Worm (Caenorhabditis elegans): ENCODE measurements around the gene T13H10.2.

T13H10.2 gene

DNA sequence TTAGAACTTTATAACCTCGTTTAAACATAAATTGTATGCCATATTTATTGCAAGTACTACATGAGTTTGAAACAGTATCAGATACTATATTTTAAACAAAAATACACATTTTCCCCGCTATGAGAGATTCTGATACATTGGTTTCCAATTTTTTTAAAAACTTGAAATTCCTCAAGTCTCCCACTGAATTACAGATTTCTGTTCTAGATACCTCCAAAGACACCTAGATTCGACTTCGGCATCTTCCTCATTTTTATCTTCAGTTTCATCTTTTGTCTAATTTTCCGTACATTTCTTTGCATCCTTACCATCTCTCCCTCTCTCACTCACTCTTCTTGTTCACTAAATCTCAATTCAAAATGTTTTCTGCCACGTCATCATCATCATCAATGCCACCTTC is at the start of gene T13H10.2:
TSS of gene T13H10.2 (plus strand) at position 301 of the 400 bp plus-strand sequence.
- TF ChIP-seq flt-1 (GFP tag; IDR thresholded peaks at IDR 0.05) (no peak), ref-1 (GFP tag; conservative IDR thresholded peaks at IDR 0.05) (no peak), klf-2 (GFP tag; conservative IDR thresholded peaks at IDR 0.05) (no peak), ztf-29 (GFP tag; IDR thresholded peaks at IDR 0.05) (no peak), T22C8.4 (GFP tag; IDR thresholded peaks at IDR 0.05) (no peak), cog-1 (tag; optimal IDR thresholded peaks at IDR 0.05) (no peak), ztf-23 (GFP tag; IDR thresholded peaks at IDR 0.05) (no peak), tab-1 (GFP tag; IDR thresholded peaks at IDR 0.05) (no peak), med-1 (GFP tag; optimal IDR thresholded peaks at IDR 0.05; ENCODE audit: insufficient read depth) (no peak)

DNA sequence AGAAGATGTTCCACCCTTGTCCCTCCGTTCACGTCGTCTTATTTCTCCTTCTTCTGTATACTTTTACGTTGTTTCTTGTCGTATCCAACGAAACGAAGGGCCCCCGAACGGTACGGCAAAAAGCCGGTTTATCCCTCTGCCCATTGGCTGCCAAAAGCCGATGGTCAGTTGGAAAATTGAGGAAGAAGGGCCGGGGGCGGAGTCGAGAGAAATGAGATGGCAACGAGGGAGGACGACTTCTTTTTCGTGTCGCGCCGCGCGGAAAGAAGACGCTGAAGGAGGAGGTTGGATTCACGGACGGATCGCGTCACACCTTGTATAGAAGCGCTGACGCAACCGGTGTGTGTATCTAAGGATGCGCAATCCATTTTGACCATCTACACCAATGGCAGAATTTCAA is 48.9 kb upstream of the T13H10.2 start:
- TF ChIP-seq med-1 (GFP tag; optimal IDR thresholded peaks at IDR 0.05; ENCODE audit: insufficient read depth), result no peak
- no peak for TF ChIP-seq ref-1 (GFP tag; conservative IDR thresholded peaks at IDR 0.05)
- no peak for TF ChIP-seq ztf-29 (GFP tag; IDR thresholded peaks at IDR 0.05)
- TF ChIP-seq flt-1 (GFP tag; IDR thresholded peaks at IDR 0.05), result no peak
- TF ChIP-seq ztf-23 (GFP tag; IDR thresholded peaks at IDR 0.05), result no peak

DNA sequence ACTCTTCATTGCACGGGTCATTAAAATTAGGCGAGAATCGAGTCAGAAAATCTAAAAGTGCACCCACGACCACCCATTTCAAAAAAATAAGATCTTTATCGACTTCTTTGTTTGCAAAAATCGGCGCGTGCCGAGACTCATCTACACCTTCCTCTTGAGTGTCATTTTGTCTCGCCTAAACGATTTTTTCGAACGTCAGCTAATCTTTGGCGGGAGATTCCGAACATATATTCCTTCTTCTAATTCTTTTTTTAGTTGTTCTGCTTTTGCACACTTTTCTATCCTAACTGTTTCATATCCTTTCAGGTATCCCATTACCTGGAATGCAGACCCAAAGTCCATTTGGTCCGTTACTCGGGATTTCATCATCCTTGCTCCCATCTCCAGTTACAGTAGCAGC is 47.8 kb upstream of the T13H10.2 start, which contains the start of gene bed-3:
TSS of gene bed-3 (plus strand) at position 301 of the 400 bp plus-strand sequence.
- no peak for TF ChIP-seq flt-1 (GFP tag; IDR thresholded peaks at IDR 0.05)

ce11 chrIV:9918021-9918420 is 46.0 kb upstream of the T13H10.2 start:
- no peak for TF ChIP-seq med-1 (GFP tag; optimal IDR thresholded peaks at IDR 0.05; ENCODE audit: insufficient read depth)
- TF ChIP-seq tab-1 (GFP tag; IDR thresholded peaks at IDR 0.05), result no peak
- no peak for TF ChIP-seq flt-1 (GFP tag; IDR thresholded peaks at IDR 0.05)
- no peak for TF ChIP-seq ztf-29 (GFP tag; IDR thresholded peaks at IDR 0.05)
- TF ChIP-seq klf-2 (GFP tag; conservative IDR thresholded peaks at IDR 0.05), result no peak
- no peak for TF ChIP-seq T22C8.4 (GFP tag; IDR thresholded peaks at IDR 0.05)
- TF ChIP-seq cog-1 (tag; optimal IDR thresholded peaks at IDR 0.05), result no peak
- no peak for TF ChIP-seq ztf-23 (GFP tag; IDR thresholded peaks at IDR 0.05)
- TF ChIP-seq ref-1 (GFP tag; conservative IDR thresholded peaks at IDR 0.05), result no peak

- TF ChIP-seq ztf-29 (GFP tag; IDR thresholded peaks at IDR 0.05) (no peak), flt-1 (GFP tag; IDR thresholded peaks at IDR 0.05) (no peak), ref-1 (GFP tag; conservative IDR thresholded peaks at IDR 0.05) (no peak), cog-1 (tag; optimal IDR thresholded peaks at IDR 0.05) (no peak), med-1 (GFP tag; optimal IDR thresholded peaks at IDR 0.05; ENCODE audit: insufficient read depth) (no peak), klf-2 (GFP tag; conservative IDR thresholded peaks at IDR 0.05) (no peak), ztf-23 (GFP tag; IDR thresholded peaks at IDR 0.05) (no peak)
These were observed 43.6 kb upstream of the T13H10.2 start for ce11 chrIV:9920426-9920825.

DNA sequence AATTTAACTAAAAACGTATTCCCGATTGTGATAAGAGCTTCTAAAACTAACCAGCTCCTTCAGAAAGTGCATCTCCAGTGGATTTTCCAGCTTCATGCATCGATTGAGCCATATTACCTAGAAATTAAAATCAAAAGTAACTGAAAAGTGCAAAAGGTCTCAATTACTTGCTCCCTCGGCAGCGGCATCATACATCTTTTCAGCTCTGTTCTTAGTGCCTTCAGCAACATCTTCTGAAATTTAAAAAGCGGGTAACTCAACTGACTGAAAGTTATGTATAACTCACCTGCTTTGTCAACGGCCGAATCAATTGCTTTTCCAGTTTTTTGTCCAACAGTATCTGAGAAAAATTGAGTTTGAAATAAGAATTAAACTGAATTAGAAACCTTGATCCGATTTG is 39.6 kb upstream of the T13H10.2 start:
- TF ChIP-seq tab-1 (GFP tag; IDR thresholded peaks at IDR 0.05) (no peak), klf-2 (GFP tag; conservative IDR thresholded peaks at IDR 0.05) (no peak), T22C8.4 (GFP tag; IDR thresholded peaks at IDR 0.05) (no peak), cog-1 (tag; optimal IDR thresholded peaks at IDR 0.05) (no peak), ref-1 (GFP tag; conservative IDR thresholded peaks at IDR 0.05) (no peak), ztf-29 (GFP tag; IDR thresholded peaks at IDR 0.05) (no peak), flt-1 (GFP tag; IDR thresholded peaks at IDR 0.05) (no peak), med-1 (GFP tag; optimal IDR thresholded peaks at IDR 0.05; ENCODE audit: insufficient read depth) (no peak), ztf-23 (GFP tag; IDR thresholded peaks at IDR 0.05) (no peak)

ce11 chrIV:9928180-9928896 is 35.7 kb upstream of the T13H10.2 start, which contains the start of gene dur-1:
TSS of gene dur-1 (minus strand) at chrIV:9928230.
- no peak for TF ChIP-seq cog-1 (tag; optimal IDR thresholded peaks at IDR 0.05)
- TF ChIP-seq T22C8.4 (GFP tag; IDR thresholded peaks at IDR 0.05), result no peak
- no peak for TF ChIP-seq med-1 (GFP tag; optimal IDR thresholded peaks at IDR 0.05; ENCODE audit: insufficient read depth)
- no peak for TF ChIP-seq ztf-29 (GFP tag; IDR thresholded peaks at IDR 0.05)
- no peak for TF ChIP-seq tab-1 (GFP tag; IDR thresholded peaks at IDR 0.05)

DNA sequence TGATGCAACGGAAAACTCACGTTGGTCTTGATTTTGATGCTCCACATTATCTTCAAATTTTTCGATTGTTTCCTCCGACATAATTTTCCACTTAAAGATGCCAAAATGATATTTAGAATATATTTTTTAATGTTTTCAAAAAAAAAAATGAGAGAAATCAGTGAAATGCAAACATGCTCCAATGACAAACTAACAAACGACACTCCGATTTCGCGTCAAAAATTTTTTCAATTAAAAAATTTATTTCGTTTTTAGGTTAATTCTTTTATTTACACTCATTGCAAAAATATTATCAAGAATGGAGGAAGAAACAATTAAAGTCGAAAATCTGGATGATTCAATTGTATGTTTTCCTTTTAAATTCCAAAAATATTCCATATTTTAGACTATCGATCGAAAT is 32.0 kb upstream of the T13H10.2 start, which contains the start of the genes trmt-10A and F25H8.2:
TSS of gene trmt-10A (minus strand) at position 159 of the 400 bp plus-strand sequence.
TSS of gene F25H8.2 (plus strand) at position 181 of the 400 bp plus-strand sequence.
- TF ChIP-seq cog-1 (tag; optimal IDR thresholded peaks at IDR 0.05) (no peak), med-1 (GFP tag; optimal IDR thresholded peaks at IDR 0.05; ENCODE audit: insufficient read depth) (no peak), klf-2 (GFP tag; conservative IDR thresholded peaks at IDR 0.05) (no peak), ztf-23 (GFP tag; IDR thresholded peaks at IDR 0.05) (no peak), flt-1 (GFP tag; IDR thresholded peaks at IDR 0.05) (no peak), ref-1 (GFP tag; conservative IDR thresholded peaks at IDR 0.05) (no peak), tab-1 (GFP tag; IDR thresholded peaks at IDR 0.05) (no peak), ztf-29 (GFP tag; IDR thresholded peaks at IDR 0.05) (no peak), T22C8.4 (GFP tag; IDR thresholded peaks at IDR 0.05) (no peak)

DNA sequence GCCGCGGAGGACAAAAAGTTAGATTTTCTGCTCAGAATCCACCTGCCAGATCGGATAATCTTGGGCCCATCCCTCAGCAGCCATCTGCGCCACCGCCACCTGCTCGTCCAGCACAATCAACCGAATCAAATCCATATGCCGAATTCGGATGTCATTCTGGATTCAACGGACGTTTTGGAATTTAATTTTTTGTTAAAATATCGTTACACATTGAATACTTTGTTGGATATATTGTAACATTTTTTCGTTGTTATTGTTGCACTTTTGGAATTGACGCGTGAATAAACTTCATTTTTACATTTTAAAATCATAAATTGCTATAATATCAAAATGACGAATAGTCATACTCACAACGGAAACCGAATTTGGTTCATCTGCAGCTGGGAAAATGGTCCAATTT is 30.5 kb upstream of the T13H10.2 start, which contains the start of gene spe-29:
TSS of gene spe-29 (plus strand) at position 301 of the 400 bp plus-strand sequence.
- TF ChIP-seq ztf-29 (GFP tag; IDR thresholded peaks at IDR 0.05) (no peak), klf-2 (GFP tag; conservative IDR thresholded peaks at IDR 0.05) (no peak)

- no peak for TF ChIP-seq klf-2 (GFP tag; conservative IDR thresholded peaks at IDR 0.05)
- TF ChIP-seq ztf-29 (GFP tag; IDR thresholded peaks at IDR 0.05), result no peak
- no peak for TF ChIP-seq ref-1 (GFP tag; conservative IDR thresholded peaks at IDR 0.05)
- TF ChIP-seq ztf-23 (GFP tag; IDR thresholded peaks at IDR 0.05), result no peak
- no peak for TF ChIP-seq med-1 (GFP tag; optimal IDR thresholded peaks at IDR 0.05; ENCODE audit: insufficient read depth)
- no peak for TF ChIP-seq T22C8.4 (GFP tag; IDR thresholded peaks at IDR 0.05)
These were observed 20.8 kb upstream of the T13H10.2 start for ce11 chrIV:9943214-9943613.
